Fruit fly (Drosophila melanogaster) whole organism, prepupa: ENCODE data around the gene alpha-Man-Ic.

ENCODE experiments used
- Blimp-1 ChIP-seq: fragments of 200-800 bp; sonication (Bioruptor generic); optimal IDR thresholded peaks from 3 replicates; lab custom pipeline; 2017; ENCODE audit warnings: missing biosample characterization, missing genetic modification characterization, mild to moderate bottlenecking, moderate library complexity, missing genetic modification reagents
- CG10631 ChIP-seq: fragments of 200-800 bp; sonication (Bioruptor generic); optimal IDR thresholded peaks from 2 replicates; lab custom pipeline; 2016; ENCODE audit warnings: missing biosample characterization, missing genetic modification characterization
- CG10669 ChIP-seq: fragments of 200-800 bp; sonication (Bioruptor generic); optimal IDR thresholded peaks from 3 replicates; lab custom pipeline; 2018; ENCODE audit warnings: missing biosample characterization, mild to moderate bottlenecking, missing genetic modification characterization, moderate library complexity
- CG11294 ChIP-seq: fragments of 200-800 bp; sonication (Bioruptor generic); IDR thresholded peaks from 2 replicates; pipeline ENCODE4 v1.3.6; 2022; ENCODE audit warnings: missing biosample characterization, missing genetic modification characterization
- CG11762 ChIP-seq: fragments of 200-800 bp; sonication (Bioruptor generic); optimal IDR thresholded peaks from 3 replicates; lab custom pipeline; 2016; ENCODE audit warnings: missing biosample characterization, missing genetic modification characterization; ENCODE audit not compliant: insufficient read depth
- CG15336 ChIP-seq: fragments of 200-800 bp; sonication (Bioruptor generic); IDR thresholded peaks from 2 replicates; pipeline ENCODE4 v1.3.6; 2022; ENCODE audit warnings: missing biosample characterization, missing genetic modification characterization
- CG1621 ChIP-seq: fragments of 200-800 bp; sonication (Bioruptor generic); optimal IDR thresholded peaks from 3 replicates; lab custom pipeline; 2018; ENCODE audit warnings: missing biosample characterization, mild to moderate bottlenecking, missing genetic modification characterization
- CG16779 ChIP-seq: fragments of 200-800 bp; sonication (Bioruptor generic); optimal IDR thresholded peaks from 3 replicates; lab custom pipeline; 2017; ENCODE audit warnings: missing biosample characterization, mild to moderate bottlenecking, missing genetic modification characterization
- CG3032 ChIP-seq: fragments of 200-800 bp; optimal IDR thresholded peaks from 2 replicates; lab custom pipeline; 2019; ENCODE audit warnings: missing biosample characterization, mild to moderate bottlenecking, missing genetic modification characterization, moderate library complexity
- CG31627 ChIP-seq: fragments of 200-800 bp; sonication (Bioruptor generic); optimal IDR thresholded peaks from 3 replicates; lab custom pipeline; 2016; ENCODE audit warnings: missing biosample characterization, missing genetic modification characterization
- CG32006 ChIP-seq: fragments of 200-800 bp; sonication (Bioruptor generic); optimal IDR thresholded peaks from 3 replicates; lab custom pipeline; 2017; ENCODE audit warnings: missing biosample characterization, mild to moderate bottlenecking, missing genetic modification characterization
- CG4318 ChIP-seq: fragments of 200-800 bp; sonication (Bioruptor generic); optimal IDR thresholded peaks from 3 replicates; lab custom pipeline; 2017; ENCODE audit warnings: missing biosample characterization, mild to moderate bottlenecking, missing genetic modification characterization
- CG6163 ChIP-seq: fragments of 200-800 bp; sonication (Bioruptor generic); IDR thresholded peaks from 3 replicates; pipeline ENCODE4 v1.3.6; 2022; ENCODE audit warnings: missing biosample characterization, missing genetic modification characterization
- CG6276 ChIP-seq: fragments of 200-800 bp; sonication (Bioruptor generic); optimal IDR thresholded peaks from 2 replicates; lab custom pipeline; 2017; ENCODE audit warnings: missing biosample characterization, mild to moderate bottlenecking, missing genetic modification characterization
- CG6808 ChIP-seq: fragments of 200-800 bp; sonication (Bioruptor generic); optimal IDR thresholded peaks from 3 replicates; lab custom pipeline; 2017; ENCODE audit warnings: missing biosample characterization, missing genetic modification characterization, mild to moderate bottlenecking, moderate library complexity, missing genetic modification reagents
- CG6854 ChIP-seq: fragments of 200-800 bp; sonication (Bioruptor generic); optimal IDR thresholded peaks from 2 replicates; lab custom pipeline; 2017; ENCODE audit warnings: missing biosample characterization, mild to moderate bottlenecking, missing genetic modification characterization
- CG7368 ChIP-seq: fragments of 200-800 bp; sonication (Bioruptor generic); optimal IDR thresholded peaks from 3 replicates; lab custom pipeline; 2016; ENCODE audit warnings: missing biosample characterization, missing genetic modification characterization
- CG8119 ChIP-seq: fragments of 200-800 bp; sonication (Bioruptor generic); IDR thresholded peaks from 3 replicates; pipeline ENCODE4 v1.3.6; 2022; ENCODE audit warnings: missing biosample characterization, missing genetic modification characterization
- CG8319 ChIP-seq: fragments of 200-800 bp; sonication (Bioruptor generic); optimal IDR thresholded peaks from 3 replicates; lab custom pipeline; 2016; ENCODE audit warnings: missing biosample characterization, missing genetic modification characterization
- CG9139 ChIP-seq: fragments of 200-800 bp; sonication (Bioruptor generic); optimal IDR thresholded peaks from 3 replicates; lab custom pipeline; 2017; ENCODE audit warnings: missing biosample characterization, mild to moderate bottlenecking, missing genetic modification characterization
- Eip75B ChIP-seq: fragments of 200-800 bp; sonication (Bioruptor generic); optimal IDR thresholded peaks from 3 replicates; lab custom pipeline; 2016; ENCODE audit warnings: missing biosample characterization, missing genetic modification characterization
- Eip78C ChIP-seq: fragments of 200-800 bp; sonication (Bioruptor generic); peaks from one replicate; lab custom pipeline; 2016; ENCODE audit warnings: missing biosample characterization, missing genetic modification characterization
- Eip93F ChIP-seq: fragments of 200-800 bp; sonication (Bioruptor generic); optimal IDR thresholded peaks from 2 replicates; lab custom pipeline; 2016; ENCODE audit warnings: missing biosample characterization, mild to moderate bottlenecking, missing genetic modification characterization
- Ets21C ChIP-seq: fragments of 200-800 bp; sonication (Bioruptor generic); optimal IDR thresholded peaks from 3 replicates; lab custom pipeline; 2016; ENCODE audit warnings: missing biosample characterization, missing genetic modification characterization
- Ets96B ChIP-seq: fragments of 200-800 bp; optimal IDR thresholded peaks from 2 replicates; lab custom pipeline; 2019; ENCODE audit warnings: missing biosample characterization, mild to moderate bottlenecking, missing genetic modification characterization, moderate library complexity
- Gug ChIP-seq: fragments of 200-800 bp; sonication (Bioruptor generic); IDR thresholded peaks from 2 replicates; pipeline ENCODE4 v1.3.6; 2022; ENCODE audit warnings: missing biosample characterization, missing genetic modification characterization
- Hr38 ChIP-seq: sonication (Bioruptor generic); optimal IDR thresholded peaks from 2 replicates; lab custom pipeline; 2016; ENCODE audit warnings: missing biosample characterization, missing genetic modification characterization
- Hr39 ChIP-seq: fragments of 200-800 bp; sonication (Bioruptor generic); optimal IDR thresholded peaks from 2 replicates; lab custom pipeline; 2016; ENCODE audit warnings: missing biosample characterization, missing genetic modification characterization
- Hr4 ChIP-seq: fragments of 200-800 bp; sonication (Bioruptor generic); optimal IDR thresholded peaks from 3 replicates; lab custom pipeline; 2016; ENCODE audit warnings: missing biosample characterization, missing genetic modification characterization
- Lpt ChIP-seq: fragments of 200-800 bp; sonication (Bioruptor generic); optimal IDR thresholded peaks from 3 replicates; lab custom pipeline; 2016; ENCODE audit warnings: missing biosample characterization, missing genetic modification characterization
- Met ChIP-seq: fragments of 200-800 bp; sonication (Bioruptor generic); optimal IDR thresholded peaks from 3 replicates; lab custom pipeline; 2016; ENCODE audit warnings: missing biosample characterization, missing genetic modification characterization
- OdsH ChIP-seq: fragments of 200-800 bp; sonication (Bioruptor generic); optimal IDR thresholded peaks from 3 replicates; lab custom pipeline; 2016; ENCODE audit warnings: missing biosample characterization, missing genetic modification characterization
- Sox102F ChIP-seq: fragments of 200-800 bp; sonication (Bioruptor generic); optimal IDR thresholded peaks from 2 replicates; lab custom pipeline; 2016; ENCODE audit warnings: missing biosample characterization, mild to moderate bottlenecking, missing genetic modification characterization
- Sox15 ChIP-seq: fragments of 200-800 bp; sonication (Bioruptor generic); optimal IDR thresholded peaks from 3 replicates; lab custom pipeline; 2016; ENCODE audit warnings: missing biosample characterization, missing genetic modification characterization
- acj6 ChIP-seq: fragments of 200-800 bp; sonication (Bioruptor generic); optimal IDR thresholded peaks from 3 replicates; lab custom pipeline; 2016; ENCODE audit warnings: missing biosample characterization, missing genetic modification characterization
- cyc ChIP-seq: fragments of 200-800 bp; sonication (Bioruptor generic); optimal IDR thresholded peaks from 3 replicates; lab custom pipeline; 2016; ENCODE audit warnings: missing biosample characterization, missing genetic modification characterization
- dac ChIP-seq: fragments of 200-800 bp; sonication (Bioruptor generic); optimal IDR thresholded peaks from 2 replicates; lab custom pipeline; 2017; ENCODE audit warnings: missing biosample characterization, mild to moderate bottlenecking, missing genetic modification characterization
- dsx ChIP-seq: fragments of 200-800 bp; optimal IDR thresholded peaks from 3 replicates; lab custom pipeline; 2019; ENCODE audit warnings: missing biosample characterization, mild to moderate bottlenecking, missing genetic modification characterization, moderate library complexity; ENCODE audit not compliant: poor library complexity, severe bottlenecking
- eg ChIP-seq: fragments of 200-800 bp; sonication (Bioruptor generic); IDR thresholded peaks from 3 replicates; pipeline ENCODE4 v1.3.6; 2022; ENCODE audit warnings: missing biosample characterization, missing genetic modification characterization
- esn ChIP-seq: fragments of 200-800 bp; sonication (Bioruptor generic); optimal IDR thresholded peaks from 2 replicates; lab custom pipeline; 2016; ENCODE audit warnings: missing biosample characterization, mild to moderate bottlenecking, missing genetic modification characterization, moderate library complexity
- fd59A ChIP-seq: fragments of 200-800 bp; sonication (Bioruptor generic); optimal IDR thresholded peaks from 2 replicates; lab custom pipeline; 2017; ENCODE audit warnings: missing biosample characterization, mild to moderate bottlenecking, missing genetic modification characterization, missing genetic modification reagents
- fd85E ChIP-seq: fragments of 200-800 bp; sonication (Bioruptor generic); optimal IDR thresholded peaks from 3 replicates; lab custom pipeline; 2016; ENCODE audit warnings: missing biosample characterization, missing genetic modification characterization
- fkh ChIP-seq: fragments of 200-800 bp; sonication (Bioruptor generic); optimal IDR thresholded peaks from 3 replicates; lab custom pipeline; 2017; ENCODE audit warnings: missing biosample characterization, mild to moderate bottlenecking, missing genetic modification characterization, moderate library complexity
- lz ChIP-seq: fragments of 200-800 bp; sonication (Bioruptor generic); optimal IDR thresholded peaks from 3 replicates; lab custom pipeline; 2016; ENCODE audit warnings: missing biosample characterization, missing genetic modification characterization
- net ChIP-seq: fragments of 200-800 bp; sonication (Bioruptor generic); optimal IDR thresholded peaks from 3 replicates; lab custom pipeline; 2016; ENCODE audit warnings: missing biosample characterization, missing genetic modification characterization
- spab ChIP-seq: fragments of 200-800 bp; sonication (Bioruptor generic); optimal IDR thresholded peaks from 2 replicates; lab custom pipeline; 2017; ENCODE audit warnings: missing biosample characterization, mild to moderate bottlenecking, missing genetic modification characterization, missing genetic modification reagents
- ss ChIP-seq, 2 experiments: fragments of 200-800 bp; sonication (Bioruptor generic); optimal IDR thresholded peaks; 2 replicates in 1 of 2; 3 replicates in 1 of 2; lab custom pipeline; 2017 to 2018; ENCODE audit warnings: mild to moderate bottlenecking in 2 of 2, missing biosample characterization in 2 of 2, missing genetic modification characterization in 2 of 2, moderate library complexity in 1 of 2
- svp ChIP-seq: fragments of 200-800 bp; sonication (Bioruptor generic); peaks from one replicate; lab custom pipeline; 2016; ENCODE audit warnings: missing biosample characterization, missing genetic modification characterization
- topi ChIP-seq: fragments of 200-800 bp; sonication (Bioruptor generic); optimal IDR thresholded peaks from 3 replicates; lab custom pipeline; 2016; ENCODE audit warnings: missing biosample characterization, missing genetic modification characterization
- vri ChIP-seq: fragments of 200-800 bp; sonication (Bioruptor generic); optimal IDR thresholded peaks from 3 replicates; lab custom pipeline; 2016; ENCODE audit warnings: missing biosample characterization, mild to moderate bottlenecking, missing genetic modification characterization

Gene alpha-Man-Ic

DNA sequence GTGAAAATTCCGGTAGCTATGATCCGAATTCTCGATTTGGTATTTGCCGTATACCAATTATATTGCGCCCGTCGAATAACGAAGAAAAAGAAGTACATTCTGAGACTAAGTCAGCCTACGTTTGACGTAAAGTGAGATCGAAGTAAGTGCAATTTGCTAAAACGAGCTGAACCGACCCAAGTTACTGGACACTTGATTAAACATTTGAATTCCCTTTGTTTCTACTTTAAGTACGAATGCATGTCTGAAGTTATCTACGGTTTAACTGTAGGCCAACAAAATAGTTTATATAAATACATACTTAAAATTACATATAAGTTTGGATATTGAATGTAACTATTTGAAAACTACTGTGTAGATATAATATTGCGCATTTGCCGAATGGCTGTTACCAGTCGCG lies at the start of gene alpha-Man-Ic:
TSS of gene alpha-Man-Ic (minus strand) at position 101 of the 400 bp plus-strand sequence.
- TF ChIP-seq CG16779 (tag; lab: Kevin White, UChicago) (no peak), OdsH (GFP tag; lab: Kevin White, UChicago) (no peak), CG10631 (no peak)

DNA sequence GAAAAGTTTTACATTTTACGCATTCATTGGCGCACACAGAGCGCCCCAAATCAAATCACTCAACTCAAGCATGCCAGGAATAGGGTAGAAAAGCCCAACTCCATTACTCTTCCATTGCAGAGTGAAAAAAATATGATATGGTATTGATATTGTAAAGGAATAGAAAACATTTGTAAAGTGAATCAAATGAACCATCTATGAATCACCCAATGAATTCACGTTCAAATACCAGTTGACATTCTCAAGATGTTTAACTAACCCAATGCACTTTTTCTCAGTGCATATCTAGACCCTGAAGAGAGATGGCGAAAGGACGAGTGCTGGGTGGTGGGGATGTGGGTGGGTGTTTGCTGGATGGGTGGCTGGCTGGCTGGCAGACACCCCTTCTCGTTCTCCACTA lies 48.4 kb upstream of the alpha-Man-Ic start:
- TF ChIP-seq Hr4 (no peak), Ets21C (GFP tag; lab: Kevin White, UChicago) (no peak), CG16779 (tag; lab: Kevin White, UChicago) (no peak), CG11762 (no peak), CG15336 (GFP tag; lab: Robert Waterston, UW) (no peak), CG6854 (no peak), eg (GFP tag; lab: Robert Waterston, UW) (no peak), lz (no peak), Lpt (no peak), Met (GFP tag; lab: Kevin White, UChicago) (peak; percentile 9), acj6 (GFP tag; lab: Kevin White, UChicago) (peak; percentile 26), spab (GFP tag; lab: Kevin White, UChicago) (no peak), CG32006 (peak; percentile 10), Hr39 (GFP tag; lab: Kevin White, UChicago) (peak; percentile 31), dac (GFP tag; lab: Kevin White, UChicago) (no peak), CG7368 (GFP tag; lab: Kevin White, UChicago) (no peak), Ets96B (tag; lab: Kevin White, UChicago) (peak; percentile 30), Sox102F (peak; percentile 22), fd59A (GFP tag; lab: Kevin White, UChicago) (peak; percentile 4), fd85E (no peak), CG8119 (GFP tag; lab: Robert Waterston, UW) (no peak), esn (GFP tag; lab: Kevin White, UChicago) (no peak), fkh (GFP tag; lab: Kevin White, UChicago) (no peak), topi (GFP tag; lab: Kevin White, UChicago) (peak; percentile 20), ss (GFP tag; optimal IDR thresholded peaks at IDR 0.05; lab: Kevin White, UChicago) (no peak), Blimp-1 (no peak), Eip75B (peak; percentile 1), CG4318 (no peak), CG31627 (peak; percentile 17), net (GFP tag; lab: Kevin White, UChicago) (no peak), svp (GFP tag; lab: Kevin White, UChicago) (peak; percentile 71), CG11294 (GFP tag; lab: Robert Waterston, UW) (no peak), Hr38 (GFP tag; lab: Kevin White, UChicago) (no peak), CG6808 (no peak), vri (GFP tag; lab: Kevin White, UChicago) (no peak), dsx (GFP tag; lab: Kevin White, UChicago) (no peak), CG8319 (GFP tag; lab: Kevin White, UChicago) (no peak), Eip93F (GFP tag; lab: Kevin White, UChicago) (no peak), CG3032 (tag; lab: Kevin White, UChicago) (no peak), Gug (GFP tag; lab: Robert Waterston, UW) (no peak), CG10631 (peak; percentile 1), CG6276 (GFP tag; lab: Kevin White, UChicago) (no peak), Eip78C (GFP tag; lab: Kevin White, UChicago) (peak; percentile 69), CG10669 (GFP tag; lab: Kevin White, UChicago) (peak; percentile 27), cyc (GFP tag; lab: Kevin White, UChicago) (peak; percentile 16), CG6163 (GFP tag; lab: Robert Waterston, UW) (peak; percentile 49; the same call in 2 of the 3 replicates), CG9139 (GFP tag; lab: Kevin White, UChicago) (no peak), CG1621 (no peak), Sox15 (GFP tag; lab: Kevin White, UChicago) (no peak)
